Fruit fly (Drosophila melanogaster): ENCODE results near the gene TfIIFalpha.

The TfIIFalpha gene

DNA sequence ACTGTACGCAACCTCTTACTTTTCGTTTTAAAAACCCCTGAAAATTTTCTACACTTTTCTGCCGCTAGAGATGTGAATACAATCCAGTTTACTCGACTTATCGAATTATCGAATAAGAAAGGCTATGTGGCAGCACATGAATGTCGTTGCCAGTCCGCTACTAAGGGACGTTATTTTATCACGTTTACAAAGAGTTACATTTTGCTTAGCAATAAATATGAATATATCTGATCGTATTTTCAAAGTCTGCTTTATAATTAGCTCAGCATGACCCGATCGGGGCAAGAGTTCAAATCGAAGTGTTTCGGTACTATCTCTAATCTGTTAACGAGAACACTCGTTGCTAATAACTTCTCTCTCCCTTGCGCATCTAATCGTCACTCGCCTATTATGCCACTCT, 12.2 kb upstream of the TfIIFalpha start, which contains the start of gene CG42724 (continued):
- TF ChIP-seq CG18262 (tag; optimal IDR thresholded peaks at IDR 0.05) (no peak), CG9437 (GFP tag; optimal IDR thresholded peaks at IDR 0.05) (no peak), CG4424 (GFP tag; optimal IDR thresholded peaks at IDR 0.05) (peak; percentile 19), ham (GFP tag; IDR thresholded peaks at IDR 0.05) (no peak), CG12104 (GFP tag; optimal IDR thresholded peaks at IDR 0.05) (no peak), Hand (GFP tag; optimal IDR thresholded peaks at IDR 0.05) (no peak), CG9817 (tag; optimal IDR thresholded peaks at IDR 0.05) (peak; percentile 62), bab2 (GFP tag; optimal IDR thresholded peaks at IDR 0.05) (peak; percentile 72), Doc2 (GFP tag; IDR thresholded peaks at IDR 0.05) (no peak), CG12744 (GFP tag; optimal IDR thresholded peaks at IDR 0.05) (peak; percentile 36), CG17328 (GFP tag; IDR thresholded peaks at IDR 0.05) (0 out of 2 replicates have a peak, but pooled peaks have one; percentile 30), NFAT (GFP tag; IDR thresholded peaks at IDR 0.05) (peak; percentile 57; the same call in 1 of the 2 replicates), CG16863 (GFP tag; optimal IDR thresholded peaks at IDR 0.05) (peak; percentile 70), Stat92E (GFP tag; optimal IDR thresholded peaks at IDR 0.05) (no peak), CG1832 (GFP tag; optimal IDR thresholded peaks at IDR 0.05) (no peak), NfI (GFP tag; optimal IDR thresholded peaks at IDR 0.05) (no peak), CG10565 (GFP tag; optimal IDR thresholded peaks at IDR 0.05) (no peak), CG7745 (tag; optimal IDR thresholded peaks at IDR 0.05) (no peak), CG34224 (GFP tag; IDR thresholded peaks at IDR 0.05; ENCODE audit: partially characterized antibody) (no peak), Lpt (GFP tag; optimal IDR thresholded peaks at IDR 0.05) (no peak), eyg (GFP tag; optimal IDR thresholded peaks at IDR 0.05) (peak; percentile 30), NC2β (GFP tag; optimal IDR thresholded peaks at IDR 0.05) (peak; percentile 73), BEAF-32 (GFP tag; optimal IDR thresholded peaks at IDR 0.05) (peak; percentile 59), sqz (GFP tag; optimal IDR thresholded peaks at IDR 0.05) (no peak), ATbp (GFP tag; optimal IDR thresholded peaks at IDR 0.05) (no peak), zfh1 (GFP tag; IDR thresholded peaks at IDR 0.05) (peak; percentile 46; the same call in 1 of the 3 replicates), HLH4C (GFP tag; IDR thresholded peaks at IDR 0.05; ENCODE audit: partially characterized antibody) (no peak), Spps (tag; optimal IDR thresholded peaks at IDR 0.05) (no peak), fu2 (GFP tag; optimal IDR thresholded peaks at IDR 0.05) (peak; percentile 78), B-H1 (GFP tag; IDR thresholded peaks at IDR 0.05) (peak; percentile 15; the same call in 1 of the 3 replicates), aop (GFP tag; IDR thresholded peaks at IDR 0.05) (no peak), Vsx1 (GFP tag; optimal IDR thresholded peaks at IDR 0.05) (no peak), pho (GFP tag; optimal IDR thresholded peaks at IDR 0.05) (peak; percentile 74), Max (GFP tag; optimal IDR thresholded peaks at IDR 0.05) (peak; percentile 11), ttk (GFP tag; IDR thresholded peaks at IDR 0.05) (peak; percentile 39; the same call in 1 of the 2 replicates), Rx (GFP tag; IDR thresholded peaks at IDR 0.05) (peak; percentile 43; the same call in 1 of the 2 replicates), CG2116 (GFP tag; optimal IDR thresholded peaks at IDR 0.05) (peak; percentile 43), CG9609 (GFP tag; optimal IDR thresholded peaks at IDR 0.05) (peak; percentile 68), CG7963 (GFP tag; IDR thresholded peaks at IDR 0.05; ENCODE audit: partially characterized antibody) (no peak), croc (GFP tag; conservative IDR thresholded peaks at IDR 0.05) (peak; percentile 35; the same call in 1 of the 3 replicates), cas (GFP tag; IDR thresholded peaks at IDR 0.05) (no peak), CG8281 (tag; optimal IDR thresholded peaks at IDR 0.05) (no peak), lab (GFP tag; optimal IDR thresholded peaks at IDR 0.05) (no peak), CG30431 (GFP tag; optimal IDR thresholded peaks at IDR 0.05) (peak; percentile 56), CG7786 (GFP tag; optimal IDR thresholded peaks at IDR 0.05) (peak; percentile 71), CG6683 (GFP tag; optimal IDR thresholded peaks at IDR 0.05) (no peak), Eip74EF (GFP tag; optimal IDR thresholded peaks at IDR 0.05) (no peak), CG3726 (GFP tag; IDR thresholded peaks at IDR 0.05) (no peak), Hmx (GFP tag; optimal IDR thresholded peaks at IDR 0.05) (no peak), GATAe (GFP tag; conservative IDR thresholded peaks at IDR 0.05) (no peak)

Data from whole organism, embryonic.